Fruit fly (Drosophila melanogaster): ENCODE measurements around the gene CG42371.

CG42371 gene

DNA sequence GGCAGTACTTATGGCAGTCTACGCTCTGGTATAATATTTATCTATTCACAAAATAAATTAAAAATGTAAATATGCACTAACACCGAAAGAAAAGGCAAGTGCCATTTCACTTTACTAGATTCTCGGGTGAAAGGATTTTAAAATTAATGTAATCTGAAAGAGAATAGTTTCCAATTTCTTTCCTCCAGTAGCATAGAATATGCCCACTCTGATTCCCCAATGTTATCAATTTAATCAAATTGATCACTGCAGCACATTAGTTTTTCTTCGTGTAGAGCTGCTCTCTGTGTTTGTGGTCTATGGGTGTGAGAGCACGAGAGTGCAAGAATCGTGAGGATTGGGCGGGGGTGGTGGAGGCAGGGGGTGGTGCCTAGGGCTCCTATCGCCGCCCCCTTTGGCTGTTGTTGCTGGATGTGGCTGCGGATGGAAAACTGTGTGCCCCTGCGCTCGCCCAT is 15.9 kb downstream of the CG42371 start (continued):
- TF ChIP-seq CG6654 (GFP tag; optimal IDR thresholded peaks at IDR 0.05) (peak; percentile 73), Fer3 (tag; optimal IDR thresholded peaks at IDR 0.05) (peak; percentile 60), Fer1 (GFP tag; optimal IDR thresholded peaks at IDR 0.05) (peak; percentile 53), prd (optimal IDR thresholded peaks at IDR 0.05) (no peak), prd (GFP tag; IDR thresholded peaks at IDR 0.05) (peak; percentile 80), CG31388 (GFP tag; optimal IDR thresholded peaks at IDR 0.05) (peak; percentile 52), HLH54F (GFP tag; optimal IDR thresholded peaks at IDR 0.05) (peak; percentile 33), bcd (GFP tag; optimal IDR thresholded peaks at IDR 0.05) (peak; percentile 81), H2.0 (GFP tag; IDR thresholded peaks at IDR 0.05) (peak; percentile 61), grn (GFP tag; optimal IDR thresholded peaks at IDR 0.05) (peak; percentile 49), cato (GFP tag; optimal IDR thresholded peaks at IDR 0.05; ENCODE audit: borderline replicate concordance) (peak; percentile 88), CG1603 (tag; optimal IDR thresholded peaks at IDR 0.05) (peak; percentile 83), nmo (GFP tag; optimal IDR thresholded peaks at IDR 0.05) (peak; percentile 94), chinmo (GFP tag; IDR thresholded peaks at IDR 0.05; ENCODE audit: partially characterized antibody) (no peak), CG17829 (tag; optimal IDR thresholded peaks at IDR 0.05) (peak; percentile 91), CG13424 (tag; optimal IDR thresholded peaks at IDR 0.05) (peak; percentile 87), CG12155 (GFP tag; optimal IDR thresholded peaks at IDR 0.05) (peak; percentile 51), CG1529 (GFP tag; optimal IDR thresholded peaks at IDR 0.05) (peak; percentile 91), CG12769 (tag; optimal IDR thresholded peaks at IDR 0.05) (no peak), Rfx (GFP tag; IDR thresholded peaks at IDR 0.05) (0 out of 2 replicates have a peak, but pooled peaks have one; percentile 24), CG2199 (GFP tag; IDR thresholded peaks at IDR 0.05) (no peak), chm (GFP tag; IDR thresholded peaks at IDR 0.05) (peak; percentile 72), tll (GFP tag; optimal IDR thresholded peaks at IDR 0.05) (peak in 1 of 2 experiments; percentile 5), CG6272 (GFP tag; IDR thresholded peaks at IDR 0.05) (peak; percentile 65), CG30020 (tag; optimal IDR thresholded peaks at IDR 0.05) (peak; percentile 61), tgo (GFP tag; IDR thresholded peaks at IDR 0.05) (peak; percentile 61; the same call in 2 of the 3 replicates), CG3281 (GFP tag; optimal IDR thresholded peaks at IDR 0.05) (peak; percentile 34), Nf-YA (GFP tag; IDR thresholded peaks at IDR 0.05) (peak; percentile 67; the same call in 1 of the 2 replicates), CG1602 (GFP tag; optimal IDR thresholded peaks at IDR 0.05) (peak; percentile 77), CG13775 (GFP tag; optimal IDR thresholded peaks at IDR 0.05) (peak; percentile 81), Gsc (GFP tag; IDR thresholded peaks at IDR 0.05) (peak; percentile 59), D (optimal IDR thresholded peaks at IDR 0.05) (no peak), D (GFP tag; optimal IDR thresholded peaks at IDR 0.05) (peak; percentile 96), eve (GFP tag; optimal IDR thresholded peaks at IDR 0.05) (peak in 1 of 2 experiments; percentile 92), CG2875 (GFP tag; optimal IDR thresholded peaks at IDR 0.05) (peak; percentile 89), Blimp-1 (GFP tag; optimal IDR thresholded peaks at IDR 0.05) (peak; percentile 91), CG11456 (GFP tag; IDR thresholded peaks at IDR 0.05) (0 out of 3 replicates have a peak, but pooled peaks have one; percentile 18), h (optimal IDR thresholded peaks at IDR 0.05) (no peak), dysf (GFP tag; IDR thresholded peaks at IDR 0.05) (peak; percentile 58; the same call in 1 of the 3 replicates), pho (GFP tag; optimal IDR thresholded peaks at IDR 0.05) (no peak), CG13123 (GFP tag; optimal IDR thresholded peaks at IDR 0.05) (peak; percentile 83), sug (tag; optimal IDR thresholded peaks at IDR 0.05) (peak; percentile 32), PHDP (tag; optimal IDR thresholded peaks at IDR 0.05) (peak; percentile 85), zen (tag; optimal IDR thresholded peaks at IDR 0.05) (peak; percentile 76), CG4617 (GFP tag; optimal IDR thresholded peaks at IDR 0.05; ENCODE audit: borderline replicate concordance) (peak; percentile 51), zen2 (GFP tag; IDR thresholded peaks at IDR 0.05; ENCODE audit: partially characterized antibody) (no peak), dimm (GFP tag; IDR thresholded peaks at IDR 0.05) (0 out of 2 replicates have a peak, but pooled peaks have one; percentile 31), HHEX (GFP tag; optimal IDR thresholded peaks at IDR 0.05) (peak; percentile 64), Dp (GFP tag; optimal IDR thresholded peaks at IDR 0.05) (no peak), Ravus (GFP tag; IDR thresholded peaks at IDR 0.05) (no peak; the same call in 1 of the 2 replicates)

Measured in whole organism, embryonic.